Fruit fly (Drosophila melanogaster) whole organism, prepupa: ENCODE data around the gene Uro.
"Not testable (repeated sequence)": the region's sequence is repeated elsewhere in the genome, so short reads cannot be mapped to it uniquely, and the experiment has no call there.

Experiments
- Blimp-1 ChIP-seq: fragments of 200-800 bp; sonication (Bioruptor generic); optimal IDR thresholded peaks from 3 replicates; lab custom pipeline; 2017; ENCODE audit warnings: missing biosample characterization, missing genetic modification characterization, mild to moderate bottlenecking, moderate library complexity, missing genetic modification reagents
- CG10631 ChIP-seq: fragments of 200-800 bp; sonication (Bioruptor generic); optimal IDR thresholded peaks from 2 replicates; lab custom pipeline; 2016; ENCODE audit warnings: missing biosample characterization, missing genetic modification characterization
- CG10669 ChIP-seq: fragments of 200-800 bp; sonication (Bioruptor generic); optimal IDR thresholded peaks from 3 replicates; lab custom pipeline; 2018; ENCODE audit warnings: missing biosample characterization, mild to moderate bottlenecking, missing genetic modification characterization, moderate library complexity
- CG15336 ChIP-seq: fragments of 200-800 bp; sonication (Bioruptor generic); IDR thresholded peaks from 2 replicates; pipeline ENCODE4 v1.3.6; 2022; ENCODE audit warnings: missing biosample characterization, missing genetic modification characterization
- CG1621 ChIP-seq: fragments of 200-800 bp; sonication (Bioruptor generic); optimal IDR thresholded peaks from 3 replicates; lab custom pipeline; 2018; ENCODE audit warnings: missing biosample characterization, mild to moderate bottlenecking, missing genetic modification characterization
- CG16779 ChIP-seq: fragments of 200-800 bp; sonication (Bioruptor generic); optimal IDR thresholded peaks from 3 replicates; lab custom pipeline; 2017; ENCODE audit warnings: missing biosample characterization, mild to moderate bottlenecking, missing genetic modification characterization
- CG32006 ChIP-seq: fragments of 200-800 bp; sonication (Bioruptor generic); optimal IDR thresholded peaks from 3 replicates; lab custom pipeline; 2017; ENCODE audit warnings: missing biosample characterization, mild to moderate bottlenecking, missing genetic modification characterization
- CG3919 ChIP-seq: fragments of 200-800 bp; sonication (Bioruptor generic); optimal IDR thresholded peaks from 3 replicates; lab custom pipeline; 2016; ENCODE audit warnings: missing biosample characterization, missing genetic modification characterization
- CG4318 ChIP-seq: fragments of 200-800 bp; sonication (Bioruptor generic); optimal IDR thresholded peaks from 3 replicates; lab custom pipeline; 2017; ENCODE audit warnings: missing biosample characterization, mild to moderate bottlenecking, missing genetic modification characterization
- CG6163 ChIP-seq: fragments of 200-800 bp; sonication (Bioruptor generic); IDR thresholded peaks from 3 replicates; pipeline ENCODE4 v1.3.6; 2022; ENCODE audit warnings: missing biosample characterization, missing genetic modification characterization
- CG6854 ChIP-seq: fragments of 200-800 bp; sonication (Bioruptor generic); optimal IDR thresholded peaks from 2 replicates; lab custom pipeline; 2017; ENCODE audit warnings: missing biosample characterization, mild to moderate bottlenecking, missing genetic modification characterization
- CG7368 ChIP-seq: fragments of 200-800 bp; sonication (Bioruptor generic); optimal IDR thresholded peaks from 3 replicates; lab custom pipeline; 2016; ENCODE audit warnings: missing biosample characterization, missing genetic modification characterization
- CG8319 ChIP-seq: fragments of 200-800 bp; sonication (Bioruptor generic); optimal IDR thresholded peaks from 3 replicates; lab custom pipeline; 2016; ENCODE audit warnings: missing biosample characterization, missing genetic modification characterization
- Eip75B ChIP-seq: fragments of 200-800 bp; sonication (Bioruptor generic); optimal IDR thresholded peaks from 3 replicates; lab custom pipeline; 2016; ENCODE audit warnings: missing biosample characterization, missing genetic modification characterization
- Eip93F ChIP-seq: fragments of 200-800 bp; sonication (Bioruptor generic); optimal IDR thresholded peaks from 2 replicates; lab custom pipeline; 2016; ENCODE audit warnings: missing biosample characterization, mild to moderate bottlenecking, missing genetic modification characterization
- Ets21C ChIP-seq: fragments of 200-800 bp; sonication (Bioruptor generic); optimal IDR thresholded peaks from 3 replicates; lab custom pipeline; 2016; ENCODE audit warnings: missing biosample characterization, missing genetic modification characterization
- Hr4 ChIP-seq: fragments of 200-800 bp; sonication (Bioruptor generic); optimal IDR thresholded peaks from 3 replicates; lab custom pipeline; 2016; ENCODE audit warnings: missing biosample characterization, missing genetic modification characterization
- Lpt ChIP-seq: fragments of 200-800 bp; sonication (Bioruptor generic); optimal IDR thresholded peaks from 3 replicates; lab custom pipeline; 2016; ENCODE audit warnings: missing biosample characterization, missing genetic modification characterization
- Met ChIP-seq: fragments of 200-800 bp; sonication (Bioruptor generic); optimal IDR thresholded peaks from 3 replicates; lab custom pipeline; 2016; ENCODE audit warnings: missing biosample characterization, missing genetic modification characterization
- Smox ChIP-seq: fragments of 200-800 bp; sonication (Bioruptor generic); optimal IDR thresholded peaks from 3 replicates; lab custom pipeline; 2016; ENCODE audit warnings: missing biosample characterization, missing genetic modification characterization
- acj6 ChIP-seq: fragments of 200-800 bp; sonication (Bioruptor generic); optimal IDR thresholded peaks from 3 replicates; lab custom pipeline; 2016; ENCODE audit warnings: missing biosample characterization, missing genetic modification characterization
- cyc ChIP-seq: fragments of 200-800 bp; sonication (Bioruptor generic); optimal IDR thresholded peaks from 3 replicates; lab custom pipeline; 2016; ENCODE audit warnings: missing biosample characterization, missing genetic modification characterization
- dac ChIP-seq: fragments of 200-800 bp; sonication (Bioruptor generic); optimal IDR thresholded peaks from 2 replicates; lab custom pipeline; 2017; ENCODE audit warnings: missing biosample characterization, mild to moderate bottlenecking, missing genetic modification characterization
- dsx ChIP-seq: fragments of 200-800 bp; optimal IDR thresholded peaks from 3 replicates; lab custom pipeline; 2019; ENCODE audit warnings: missing biosample characterization, mild to moderate bottlenecking, missing genetic modification characterization, moderate library complexity; ENCODE audit not compliant: poor library complexity, severe bottlenecking
- eg ChIP-seq: fragments of 200-800 bp; sonication (Bioruptor generic); IDR thresholded peaks from 3 replicates; pipeline ENCODE4 v1.3.6; 2022; ENCODE audit warnings: missing biosample characterization, missing genetic modification characterization
- fd85E ChIP-seq: fragments of 200-800 bp; sonication (Bioruptor generic); optimal IDR thresholded peaks from 3 replicates; lab custom pipeline; 2016; ENCODE audit warnings: missing biosample characterization, missing genetic modification characterization
- lz ChIP-seq: fragments of 200-800 bp; sonication (Bioruptor generic); optimal IDR thresholded peaks from 3 replicates; lab custom pipeline; 2016; ENCODE audit warnings: missing biosample characterization, missing genetic modification characterization
- pdm3 ChIP-seq: fragments of 200-800 bp; sonication (Bioruptor generic); optimal IDR thresholded peaks from 3 replicates; lab custom pipeline; 2016; ENCODE audit warnings: missing biosample characterization, missing genetic modification characterization
- spab ChIP-seq: fragments of 200-800 bp; sonication (Bioruptor generic); optimal IDR thresholded peaks from 2 replicates; lab custom pipeline; 2017; ENCODE audit warnings: missing biosample characterization, mild to moderate bottlenecking, missing genetic modification characterization, missing genetic modification reagents
- ss ChIP-seq, 2 experiments: fragments of 200-800 bp; sonication (Bioruptor generic); optimal IDR thresholded peaks; 2 replicates in 1 of 2; 3 replicates in 1 of 2; lab custom pipeline; 2017 to 2018; ENCODE audit warnings: mild to moderate bottlenecking in 2 of 2, missing biosample characterization in 2 of 2, missing genetic modification characterization in 2 of 2, moderate library complexity in 1 of 2
- svp ChIP-seq: fragments of 200-800 bp; sonication (Bioruptor generic); peaks from one replicate; lab custom pipeline; 2016; ENCODE audit warnings: missing biosample characterization, missing genetic modification characterization
- topi ChIP-seq: fragments of 200-800 bp; sonication (Bioruptor generic); optimal IDR thresholded peaks from 3 replicates; lab custom pipeline; 2016; ENCODE audit warnings: missing biosample characterization, missing genetic modification characterization

Uro gene

dm6 chr2L:7779785-7780184 is at the start of gene Uro:
Uro (plus strand) TSS chr2L:7780085.
- no peak for TF ChIP-seq acj6 (GFP tag; lab: Kevin White, UChicago)
- no peak for TF ChIP-seq CG4318 (GFP tag; lab: Kevin White, UChicago)
- no peak for TF ChIP-seq topi (GFP tag; lab: Kevin White, UChicago)
- no peak for TF ChIP-seq svp
- TF ChIP-seq CG10669 (GFP tag; lab: Kevin White, UChicago): no peak
- TF ChIP-seq CG16779: no peak
- TF ChIP-seq Met (GFP tag; lab: Kevin White, UChicago): no peak
- no peak for TF ChIP-seq Eip93F (GFP tag; lab: Kevin White, UChicago)
- no peak for TF ChIP-seq dac (GFP tag; lab: Kevin White, UChicago)
- no peak for TF ChIP-seq cyc (GFP tag; lab: Kevin White, UChicago)
- TF ChIP-seq CG7368 (GFP tag; lab: Kevin White, UChicago): no peak

- not testable (repeated sequence) for TF ChIP-seq CG6854, dsx, Eip75B (GFP tag; lab: Kevin White, UChicago)
Measured at dm6 chr2L:7732570-7732969, 47.3 kb upstream of the Uro start, which contains the start of gene CG13796. CG13796 (minus strand) TSS chr2L:7732670.

dm6 chr2L:7738709-7739108 is 41.2 kb upstream of the Uro start, which contains the start of gene CG31904:
CG31904 (minus strand) TSS chr2L:7738809.
- TF ChIP-seq CG6163 (GFP tag; lab: Robert Waterston, UW); fd85E (GFP tag; lab: Kevin White, UChicago); CG15336: not testable (repeated sequence)
- TF ChIP-seq, all 60 proteins: peak for 0; not testable (repeated sequence) for 60

dm6 chr2L:7741437-7741836 is 38.4 kb upstream of the Uro start, which contains the start of gene Acp1:
Acp1 (minus strand) TSS chr2L:7741537.
- no peak for TF ChIP-seq CG6163 (GFP tag; lab: Robert Waterston, UW)
- no peak for TF ChIP-seq CG1621 (tag; lab: Kevin White, UChicago)
- no peak for TF ChIP-seq svp
- TF ChIP-seq cyc (GFP tag; lab: Kevin White, UChicago): no peak
- no peak for TF ChIP-seq pdm3 (GFP tag; lab: Kevin White, UChicago)
- TF ChIP-seq CG6854 (GFP tag; lab: Kevin White, UChicago): no peak
- no peak for TF ChIP-seq lz
- no peak for TF ChIP-seq topi (GFP tag; lab: Kevin White, UChicago)

- no peak for TF ChIP-seq CG1621 (tag; lab: Kevin White, UChicago)
- TF ChIP-seq ss (GFP tag; optimal IDR thresholded peaks at IDR 0.05; lab: Kevin White, UChicago): no peak
- no peak for TF ChIP-seq Ets21C (GFP tag; lab: Kevin White, UChicago)
- no peak for TF ChIP-seq Lpt (GFP tag; lab: Kevin White, UChicago)
- TF ChIP-seq, all 60 proteins: peak for 0
Measured at dm6 chr2L:7744208-7744607, 35.7 kb upstream of the Uro start.

DNA sequence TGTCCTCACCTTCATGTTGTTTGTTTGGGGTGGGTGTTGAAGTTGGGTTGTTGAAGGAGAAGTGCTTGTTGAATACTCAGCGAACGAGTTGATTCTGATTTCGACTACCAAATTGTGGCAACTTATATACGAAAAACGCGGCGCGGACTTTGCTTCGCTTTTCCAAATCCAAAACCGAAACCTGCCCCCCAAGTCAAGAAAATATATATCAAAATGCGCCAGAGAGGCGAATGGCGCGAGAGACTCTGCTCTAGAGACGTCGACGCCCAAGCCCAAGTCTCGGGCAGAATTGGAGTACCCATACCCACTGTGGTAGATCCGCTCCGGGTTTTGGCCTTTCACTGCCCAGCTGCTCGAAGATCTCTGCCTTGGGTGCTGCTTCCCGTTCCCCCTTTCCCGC is 35.1 kb upstream of the Uro start, which contains the start of gene CG7214:
Gene CG7214, minus strand, starts transcription at position 101 of the 400 bp plus-strand sequence.
- TF ChIP-seq Hr4 (GFP tag; lab: Kevin White, UChicago) (no peak), eg (GFP tag; lab: Robert Waterston, UW) (no peak), CG10631 (GFP tag; lab: Kevin White, UChicago) (no peak), CG32006 (GFP tag; lab: Kevin White, UChicago) (no peak), Blimp-1 (GFP tag; lab: Kevin White, UChicago) (no peak), CG8319 (no peak), topi (GFP tag; lab: Kevin White, UChicago) (no peak), Smox (GFP tag; lab: Kevin White, UChicago) (no peak), CG3919 (GFP tag; lab: Kevin White, UChicago) (no peak), dsx (GFP tag; lab: Kevin White, UChicago) (no peak), CG7368 (GFP tag; lab: Kevin White, UChicago) (no peak), Met (GFP tag; lab: Kevin White, UChicago) (no peak), ss (GFP tag; optimal IDR thresholded peaks at IDR 0.05; lab: Kevin White, UChicago) (no peak), spab (GFP tag; lab: Kevin White, UChicago) (no peak), CG16779 (no peak)
